Fruit fly (Drosophila melanogaster) whole organism, embryonic: Measurements from ENCODE around the gene Rpn9.
A peak's percentile ranks its signal among the peaks of the same experiment; 100 is the strongest.

Experiments used
- Abd-B ChIP-seq: fragments of 200-800 bp; sonication (Bioruptor generic); optimal IDR thresholded peaks from 2 replicates; lab custom pipeline; 2018; ENCODE audit warnings: missing biosample characterization, mild to moderate bottlenecking, missing genetic modification characterization, moderate library complexity
- Bteb2 ChIP-seq: fragments of 200-800 bp; sonication (Bioruptor generic); optimal IDR thresholded peaks from 2 replicates; lab custom pipeline; 2016; ENCODE audit warnings: missing biosample characterization, missing genetic modification characterization
- CG10321 ChIP-seq: fragments of 200-800 bp; sonication (Bioruptor generic); IDR thresholded peaks from 2 replicates; pipeline ENCODE4 v1.3.6; 2022; ENCODE audit warnings: missing biosample characterization, missing genetic modification characterization
- CG10654 ChIP-seq: fragments of 200-800 bp; sonication (Bioruptor generic); optimal IDR thresholded peaks from 2 replicates; lab custom pipeline; 2016; ENCODE audit warnings: missing biosample characterization, missing genetic modification characterization
- CG10959 ChIP-seq: fragments of 200-800 bp; sonication (Bioruptor generic); IDR thresholded peaks from 2 replicates; pipeline ENCODE4 v1.3.6; 2022; ENCODE audit warnings: missing biosample characterization, missing genetic modification characterization
- CG10979 ChIP-seq: fragments of 200-800 bp; sonication (Bioruptor generic); optimal IDR thresholded peaks from 2 replicates; lab custom pipeline; 2018; ENCODE audit warnings: missing biosample characterization, mild to moderate bottlenecking, missing genetic modification characterization, moderate library complexity
- CG11093 ChIP-seq: fragments of 200-800 bp; sonication (Bioruptor generic); IDR thresholded peaks from 3 replicates; pipeline ENCODE4 v1.3.6; 2022; ENCODE audit warnings: missing biosample characterization, missing genetic modification characterization
- CG14441 ChIP-seq: fragments of 200-800 bp; sonication (Bioruptor generic); IDR thresholded peaks from 2 replicates; pipeline ENCODE4 v1.3.6; 2022; ENCODE audit warnings: missing biosample characterization, missing genetic modification characterization
- CG15479 ChIP-seq: fragments of 200-800 bp; sonication (Bioruptor generic); optimal IDR thresholded peaks from 3 replicates; lab custom pipeline; 2019; ENCODE audit warnings: missing biosample characterization, mild to moderate bottlenecking, missing genetic modification characterization, moderate library complexity
- CG17802 ChIP-seq: fragments of 200-800 bp; sonication (Bioruptor generic); optimal IDR thresholded peaks from 2 replicates; lab custom pipeline; 2018; ENCODE audit warnings: missing biosample characterization, mild to moderate bottlenecking, missing genetic modification characterization, moderate library complexity
- CG2120 ChIP-seq: fragments of 200-800 bp; sonication (Bioruptor generic); optimal IDR thresholded peaks from 3 replicates; lab custom pipeline; 2016; ENCODE audit warnings: missing biosample characterization, missing genetic modification characterization
- CG2202 ChIP-seq: fragments of 200-800 bp; sonication (Bioruptor generic); optimal IDR thresholded peaks from 2 replicates; lab custom pipeline; 2018; ENCODE audit warnings: missing biosample characterization, mild to moderate bottlenecking, missing genetic modification characterization
- CG30020 ChIP-seq: fragments of 200-800 bp; optimal IDR thresholded peaks from 2 replicates; lab custom pipeline; 2019; ENCODE audit warnings: missing biosample characterization, mild to moderate bottlenecking, missing genetic modification characterization, moderate library complexity
- CG30431 ChIP-seq: fragments of 200-800 bp; sonication (Bioruptor generic); optimal IDR thresholded peaks from 2 replicates; lab custom pipeline; 2017; ENCODE audit warnings: missing biosample characterization, missing genetic modification characterization
- CG31388 ChIP-seq: fragments of 200-800 bp; sonication (Bioruptor generic); optimal IDR thresholded peaks from 2 replicates; lab custom pipeline; 2016; ENCODE audit warnings: missing biosample characterization, missing genetic modification characterization
- CG34422 ChIP-seq: fragments of 200-800 bp; sonication (Bioruptor generic); IDR thresholded peaks from 3 replicates; pipeline ENCODE4 v1.3.6; 2022; ENCODE audit warnings: missing biosample characterization, missing genetic modification characterization
- CG3847 ChIP-seq: fragments of 200-800 bp; sonication (Bioruptor generic); IDR thresholded peaks from 2 replicates; pipeline ENCODE4 v1.3.6; 2022; ENCODE audit warnings: missing biosample characterization, missing genetic modification characterization
- CG43689 ChIP-seq: fragments of 200-800 bp; sonication (Bioruptor generic); IDR thresholded peaks from 2 replicates; pipeline ENCODE4 v1.3.6; 2022; ENCODE audit warnings: missing biosample characterization, missing genetic modification characterization
- CG4404 ChIP-seq: fragments of 200-800 bp; sonication (Bioruptor generic); IDR thresholded peaks from 2 replicates; pipeline ENCODE4 v1.3.6; 2022; ENCODE audit warnings: missing biosample characterization, missing genetic modification characterization
- CG4730 ChIP-seq: fragments of 200-800 bp; sonication (Bioruptor generic); IDR thresholded peaks from 2 replicates; pipeline ENCODE4 v1.3.6; 2022; ENCODE audit warnings: missing biosample characterization, missing genetic modification characterization
- CG6175 ChIP-seq: fragments of 200-800 bp; sonication (Bioruptor generic); IDR thresholded peaks from 3 replicates; pipeline ENCODE4 v1.3.6; 2022; ENCODE audit warnings: missing biosample characterization, missing genetic modification characterization
- CG6854 ChIP-seq: fragments of 200-800 bp; sonication (Bioruptor generic); optimal IDR thresholded peaks from 3 replicates; lab custom pipeline; 2017; ENCODE audit warnings: missing biosample characterization, mild to moderate bottlenecking, missing genetic modification characterization
- CG7271 ChIP-seq: fragments of 200-800 bp; sonication (Bioruptor generic); optimal IDR thresholded peaks from 2 replicates; lab custom pipeline; 2018; ENCODE audit warnings: missing biosample characterization, mild to moderate bottlenecking, missing genetic modification characterization, moderate library complexity
- CkIIα-i1 ChIP-seq: fragments of 200-800 bp; sonication (Bioruptor generic); IDR thresholded peaks from 2 replicates; pipeline ENCODE4 v1.3.6; 2022; ENCODE audit warnings: missing biosample characterization, missing genetic modification characterization
- CrebB ChIP-seq: fragments of 200-800 bp; sonication (Bioruptor generic); optimal IDR thresholded peaks from 3 replicates; lab custom pipeline; 2018; ENCODE audit warnings: missing biosample characterization, mild to moderate bottlenecking, missing genetic modification characterization
- Dip3 ChIP-seq: fragments of 200-800 bp; sonication (Bioruptor generic); optimal IDR thresholded peaks from 3 replicates; lab custom pipeline; 2016; ENCODE audit warnings: missing biosample characterization, missing genetic modification characterization
- Fer1 ChIP-seq: fragments of 200-800 bp; sonication (Bioruptor generic); optimal IDR thresholded peaks from 2 replicates; lab custom pipeline; 2017; ENCODE audit warnings: missing biosample characterization, mild to moderate bottlenecking, missing genetic modification characterization
- GATAe ChIP-seq: fragments of 200-800 bp; sonication (Bioruptor generic); conservative IDR thresholded peaks from 2 replicates; pipeline ENCODE4 v1.3.6; 2022; ENCODE audit warnings: missing biosample characterization, missing genetic modification characterization
- HHEX ChIP-seq: fragments of 200-800 bp; sonication (Bioruptor generic); optimal IDR thresholded peaks from 3 replicates; lab custom pipeline; 2017; ENCODE audit warnings: missing biosample characterization, mild to moderate bottlenecking, missing genetic modification characterization, missing genetic modification reagents
- Hand ChIP-seq: fragments of 200-800 bp; sonication (Bioruptor generic); optimal IDR thresholded peaks from 2 replicates; lab custom pipeline; 2017; ENCODE audit warnings: mild to moderate bottlenecking, missing biosample characterization, missing genetic modification reagents, missing genetic modification characterization
- NC2β ChIP-seq: fragments of 200-800 bp; sonication (Bioruptor generic); optimal IDR thresholded peaks from 2 replicates; lab custom pipeline; 2016; ENCODE audit warnings: missing biosample characterization, missing genetic modification characterization
- Nf-YB ChIP-seq: fragments of 200-800 bp; sonication (Bioruptor generic); optimal IDR thresholded peaks from 3 replicates; lab custom pipeline; 2019; ENCODE audit warnings: missing biosample characterization, mild to moderate bottlenecking, missing genetic modification characterization, moderate library complexity
- Opbp ChIP-seq: fragments of 200-800 bp; sonication (Bioruptor generic); IDR thresholded peaks from 3 replicates; pipeline ENCODE4 v1.3.6; 2022; ENCODE audit warnings: missing biosample characterization, missing genetic modification characterization; ENCODE audit not compliant: partially characterized antibody
- Sox100B ChIP-seq: fragments of 200-800 bp; sonication (Bioruptor generic); optimal IDR thresholded peaks from 3 replicates; lab custom pipeline; 2018; ENCODE audit warnings: missing biosample characterization, mild to moderate bottlenecking, missing genetic modification characterization
- btn ChIP-seq: fragments of 200-800 bp; sonication (Bioruptor generic); optimal IDR thresholded peaks from 2 replicates; lab custom pipeline; 2016; ENCODE audit warnings: missing biosample characterization, missing genetic modification characterization
- dm ChIP-seq: fragments of 200-800 bp; sonication (Bioruptor generic); optimal IDR thresholded peaks from 3 replicates; lab custom pipeline; 2016; ENCODE audit warnings: missing biosample characterization, missing genetic modification characterization
- ems ChIP-seq: fragments of 200-800 bp; sonication (Bioruptor generic); optimal IDR thresholded peaks from 3 replicates; lab custom pipeline; 2016; ENCODE audit warnings: missing biosample characterization, missing genetic modification characterization
- fd102C ChIP-seq: fragments of 200-800 bp; sonication (Bioruptor generic); optimal IDR thresholded peaks from 2 replicates; lab custom pipeline; 2018; ENCODE audit warnings: missing biosample characterization, mild to moderate bottlenecking, missing genetic modification characterization, moderate library complexity
- gt ChIP-seq: fragments of 200-800 bp; sonication (Bioruptor generic); IDR thresholded peaks from 2 replicates; pipeline ENCODE4 v1.3.6; 2022; ENCODE audit warnings: missing biosample characterization, missing genetic modification characterization
- hbn ChIP-seq: fragments of 200-800 bp; sonication (Bioruptor generic); IDR thresholded peaks from 2 replicates; pipeline ENCODE4 v1.3.6; 2022; ENCODE audit warnings: missing biosample characterization, missing genetic modification characterization; ENCODE audit not compliant: partially characterized antibody
- jumu ChIP-seq: fragments of 200-800 bp; sonication (Bioruptor generic); optimal IDR thresholded peaks from 3 replicates; lab custom pipeline; 2016; ENCODE audit warnings: missing biosample characterization, missing genetic modification characterization
- mirr ChIP-seq: fragments of 200-800 bp; sonication (Bioruptor generic); optimal IDR thresholded peaks from 3 replicates; lab custom pipeline; 2018; ENCODE audit warnings: missing biosample characterization, mild to moderate bottlenecking, missing genetic modification characterization
- oc ChIP-seq: fragments of 200-800 bp; sonication (Bioruptor generic); optimal IDR thresholded peaks from 2 replicates; lab custom pipeline; 2018; ENCODE audit warnings: missing biosample characterization, mild to moderate bottlenecking, missing genetic modification characterization, moderate library complexity
- onecut ChIP-seq: fragments of 200-800 bp; sonication (Bioruptor generic); IDR thresholded peaks from 2 replicates; pipeline ENCODE4 v1.3.6; 2022; ENCODE audit warnings: missing biosample characterization, missing genetic modification characterization
- org-1 ChIP-seq: fragments of 200-800 bp; sonication (Bioruptor generic); optimal IDR thresholded peaks from 2 replicates; lab custom pipeline; 2017; ENCODE audit warnings: missing biosample characterization, missing genetic modification characterization
- pzg ChIP-seq: fragments of 200-800 bp; sonication (Bioruptor generic); optimal IDR thresholded peaks from 3 replicates; lab custom pipeline; 2018; ENCODE audit warnings: missing biosample characterization, mild to moderate bottlenecking, missing genetic modification characterization, moderate library complexity
- ro ChIP-seq: fragments of 200-800 bp; sonication (Bioruptor generic); IDR thresholded peaks from 2 replicates; pipeline ENCODE4 v1.3.6; 2022; ENCODE audit warnings: missing biosample characterization, missing genetic modification characterization
- sisA ChIP-seq: fragments of 200-800 bp; sonication (Bioruptor generic); IDR thresholded peaks from 2 replicates; pipeline ENCODE4 v1.3.6; 2022; ENCODE audit warnings: missing biosample characterization, missing genetic modification characterization
- slbo ChIP-seq: fragments of 200-800 bp; sonication (Bioruptor generic); IDR thresholded peaks from 2 replicates; pipeline ENCODE4 v1.3.6; 2022; ENCODE audit warnings: missing biosample characterization, missing genetic modification characterization
- unpg ChIP-seq: fragments of 200-800 bp; sonication (Bioruptor generic); optimal IDR thresholded peaks from 3 replicates; lab custom pipeline; 2018; ENCODE audit warnings: missing biosample characterization, mild to moderate bottlenecking, missing genetic modification characterization, moderate library complexity

The Rpn9 gene

dm6 chr3R:23709508-23710208 lies 23.6 kb downstream of the Rpn9 start, which contains the start of gene CG10301 (continued):
- TF ChIP-seq CG6175 (no peak), unpg (GFP tag; lab: Kevin White, UChicago) (peak; percentile 61), CG43689 (GFP tag; lab: Robert Waterston, UW) (no peak), fd102C (GFP tag; lab: Kevin White, UChicago) (peak; percentile 76), CG10979 (tag; lab: Kevin White, UChicago) (peak; percentile 82), CG10959 (GFP tag; lab: Robert Waterston, UW) (peak; percentile 76), CG15479 (GFP tag; lab: Kevin White, UChicago) (no peak), hbn (no peak), ems (GFP tag; lab: Kevin White, UChicago) (peak; percentile 24), org-1 (GFP tag; lab: Kevin White, UChicago) (peak; percentile 35), CG4404 (GFP tag; lab: Robert Waterston, UW) (peak; percentile 84), CG7271 (tag; lab: Kevin White, UChicago) (no peak), Dip3 (GFP tag; lab: Kevin White, UChicago) (no peak), Hand (GFP tag; lab: Kevin White, UChicago) (no peak), slbo (peak; percentile 27; the same call in 1 of the 2 replicates), jumu (no peak), CG4730 (GFP tag; lab: Robert Waterston, UW) (no peak), CG10654 (GFP tag; lab: Kevin White, UChicago) (peak; percentile 47), oc (tag; lab: Kevin White, UChicago) (peak; percentile 52), CG6854 (GFP tag; lab: Kevin White, UChicago) (no peak), CG2120 (no peak), pzg (GFP tag; lab: Kevin White, UChicago) (no peak), NC2β (peak; percentile 54), CG10321 (no peak), CkIIα-i1 (GFP tag; lab: Robert Waterston, UW) (no peak), CG14441 (GFP tag; lab: Robert Waterston, UW) (peak; percentile 51), dm (no peak), CG31388 (GFP tag; lab: Kevin White, UChicago) (no peak), Sox100B (GFP tag; lab: Kevin White, UChicago) (peak; percentile 50), CG34422 (no peak), CG17802 (tag; lab: Kevin White, UChicago) (peak; percentile 35), CG30431 (GFP tag; lab: Kevin White, UChicago) (peak; percentile 75), Nf-YB (peak; percentile 8), CG11093 (GFP tag; lab: Robert Waterston, UW) (no peak), GATAe (GFP tag; lab: Robert Waterston, UW) (0 out of 2 replicates have a peak, but pooled peaks have one; percentile 19), CG3847 (no peak), Abd-B (GFP tag; lab: Kevin White, UChicago) (peak; percentile 43), ro (GFP tag; lab: Robert Waterston, UW) (no peak), Bteb2 (GFP tag; lab: Kevin White, UChicago) (no peak), btn (GFP tag; lab: Kevin White, UChicago) (peak; percentile 36), CG30020 (tag; lab: Kevin White, UChicago) (no peak), HHEX (GFP tag; lab: Kevin White, UChicago) (peak; percentile 12), CrebB (tag; lab: Kevin White, UChicago) (no peak), CG2202 (peak; percentile 54), Fer1 (GFP tag; lab: Kevin White, UChicago) (no peak), mirr (no peak), sisA (GFP tag; lab: Robert Waterston, UW) (peak; percentile 69), gt (0 out of 2 replicates have a peak, but pooled peaks have one; percentile 31), Opbp (GFP tag; lab: Robert Waterston, UW) (no peak), onecut (GFP tag; lab: Robert Waterston, UW) (peak; percentile 50; the same call in 1 of the 2 replicates)
